Fruit fly (Drosophila melanogaster) S2 (cell line): ENCODE results near the gene CG7025.

ENCODE experiments used
- CG8478 ChIP-seq: fragments of >200 bp; optimal IDR thresholded peaks from 2 replicates; lab custom pipeline; 2018
- CTCF ChIP-seq, 2 experiments: fragments of >200 bp; optimal IDR thresholded peaks; 2 replicates each; lab custom pipeline; 2018

DNA sequence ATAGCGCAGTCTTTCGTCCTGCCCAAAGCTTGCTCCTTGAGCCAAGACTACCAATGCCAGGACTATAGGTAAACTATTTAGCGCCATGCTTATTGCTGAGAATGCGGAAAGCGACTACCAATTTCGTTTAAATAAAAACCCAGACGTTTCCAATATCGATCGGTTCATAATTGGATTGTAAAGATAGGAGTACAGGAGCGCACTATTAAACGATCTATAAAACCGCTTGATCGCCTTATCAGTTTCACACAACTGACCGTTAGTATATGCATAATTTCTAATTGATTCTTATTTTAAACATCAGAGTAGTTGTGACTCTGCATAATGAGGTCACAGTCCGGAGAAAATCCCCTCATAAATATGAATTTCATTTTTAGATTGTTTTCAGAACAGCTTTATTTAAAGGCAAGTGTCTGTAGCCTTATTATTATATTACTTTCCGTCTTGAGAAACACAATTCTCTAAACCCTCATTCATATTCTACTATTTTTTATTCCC is at the start of gene CG7025, which contains the start of gene CG43235:
- TF ChIP-seq CTCF (optimal IDR thresholded peaks at IDR 0.05; lab: Kevin White, UChicago) (no peak), CG8478 (lab: Kevin White, UChicago) (no peak)
